Worm (Caenorhabditis elegans): Measurements from ENCODE around the gene T14G8.6.
A peak's percentile ranks its signal among the peaks of the same experiment; 100 is the strongest.

T14G8.6 gene

ce11 chrX:12889837-12890449, 27.3 kb upstream of the T14G8.6 start:
- peak; percentile 25; the same call in 1 of the 2 replicates for TF ChIP-seq ceh-100 (GFP tag; IDR thresholded peaks at IDR 0.05)
- no peak for TF ChIP-seq lin-54 (GFP tag; optimal IDR thresholded peaks at IDR 0.05)
- no peak for TF ChIP-seq B0019.2 (GFP tag; conservative IDR thresholded peaks at IDR 0.05)
- TF ChIP-seq F39B2.1 (GFP tag; IDR thresholded peaks at IDR 0.05): peak; percentile 56; the same call in 1 of the 2 replicates
- peak; percentile 52 for TF ChIP-seq snpc-4 (GFP tag; optimal IDR thresholded peaks at IDR 0.05)
- peak in 3 of 4 experiments; percentile 5 to 67 (median 58) for TF ChIP-seq snpc-4 (tag; optimal IDR thresholded peaks at IDR 0.05)
- 0 out of 2 replicates have a peak, but pooled peaks have one; percentile 29 for TF ChIP-seq ceh-40 (GFP tag; IDR thresholded peaks at IDR 0.05)
- peak; percentile 54 for TF ChIP-seq ztf-3 (GFP tag; optimal IDR thresholded peaks at IDR 0.05)
- peak; percentile 57 for TF ChIP-seq attf-5 (GFP tag; optimal IDR thresholded peaks at IDR 0.05)
- no peak for TF ChIP-seq F57A8.1 (GFP tag; optimal IDR thresholded peaks at IDR 0.05)
- TF ChIP-seq madf-3 (GFP tag; IDR thresholded peaks at IDR 0.05): 0 out of 2 replicates have a peak, but pooled peaks have one; percentile 59
- peak; percentile 58 for TF ChIP-seq ceh-79 (tag; optimal IDR thresholded peaks at IDR 0.05)
- TF ChIP-seq akir-1 (GFP tag; optimal IDR thresholded peaks at IDR 0.05): no peak
- TF ChIP-seq unc-130 (GFP tag; optimal IDR thresholded peaks at IDR 0.05): peak; percentile 15
- peak; percentile 29 to 75 for TF ChIP-seq let-607 (tag; optimal IDR thresholded peaks at IDR 0.05)
- TF ChIP-seq F33H1.4 (GFP tag; IDR thresholded peaks at IDR 0.05): no peak
- peak; percentile 85 for TF ChIP-seq ZK185.1 (tag; optimal IDR thresholded peaks at IDR 0.05; ENCODE audit: poor library complexity, severe bottlenecking)
- TF ChIP-seq egrh-3 (GFP tag; IDR thresholded peaks at IDR 0.05): no peak
- TF ChIP-seq Y53G8AR.9 (GFP tag; conservative IDR thresholded peaks at IDR 0.05): peak; percentile 21; the same call in 1 of the 2 replicates
- no peak for TF ChIP-seq unc-62 (GFP tag; optimal IDR thresholded peaks at IDR 0.05)
- peak; percentile 89; the same call in 1 of the 2 replicates for TF ChIP-seq cebp-2 (GFP tag; IDR thresholded peaks at IDR 0.05)
- peak; percentile 81 for TF ChIP-seq lin-26 (GFP tag; IDR thresholded peaks at IDR 0.05)
- no peak for TF ChIP-seq efl-1 (GFP tag; optimal IDR thresholded peaks at IDR 0.05)
- peak; percentile 55 for TF ChIP-seq F23B12.7 (tag; optimal IDR thresholded peaks at IDR 0.05; ENCODE audit: insufficient read depth)
- peak; percentile 81 for TF ChIP-seq cebp-1 (GFP tag; IDR thresholded peaks at IDR 0.05)
- peak; percentile 96 for TF ChIP-seq cebp-1 (tag; optimal IDR thresholded peaks at IDR 0.05)
- no peak for TF ChIP-seq madf-8 (GFP tag; conservative IDR thresholded peaks at IDR 0.05)
- no peak for TF ChIP-seq pha-4 (tag; optimal IDR thresholded peaks at IDR 0.05)
- no peak for TF ChIP-seq F57C9.4 (tag; optimal IDR thresholded peaks at IDR 0.05)
- TF ChIP-seq T07F8.4 (tag; optimal IDR thresholded peaks at IDR 0.05): peak; percentile 16
- TF ChIP-seq B0336.3 (GFP tag; IDR thresholded peaks at IDR 0.05): no peak
- TF ChIP-seq dpff-1 (tag; optimal IDR thresholded peaks at IDR 0.05): peak; percentile 81
- peak; percentile 64; the same call in 1 of the 2 replicates for TF ChIP-seq nhr-120 (GFP tag; IDR thresholded peaks at IDR 0.05)
- TF ChIP-seq ceh-27 (GFP tag; optimal IDR thresholded peaks at IDR 0.05): no peak
- no peak for TF ChIP-seq nfya-1 (tag; optimal IDR thresholded peaks at IDR 0.05; ENCODE audit: borderline replicate concordance, insufficient read depth)
- TF ChIP-seq C06A6.2 (GFP tag; conservative IDR thresholded peaks at IDR 0.05): peak; percentile 40; the same call in 1 of the 2 replicates
- TF ChIP-seq aptf-2 (GFP tag; conservative IDR thresholded peaks at IDR 0.05): 0 out of 2 replicates have a peak, but pooled peaks have one; percentile 28
- TF ChIP-seq hmg-1.2 (GFP tag; IDR thresholded peaks at IDR 0.05): peak; percentile 76
- TF ChIP-seq hlh-26 (GFP tag; conservative IDR thresholded peaks at IDR 0.05): no peak
- peak; percentile 38 for TF ChIP-seq hrde-1 (tag; optimal IDR thresholded peaks at IDR 0.05; ENCODE audit: borderline replicate concordance)
- TF ChIP-seq hmg-20 (GFP tag; IDR thresholded peaks at IDR 0.05): peak; percentile 38; the same call in 1 of the 2 replicates
- peak; percentile 49 for TF ChIP-seq K11D2.4 (GFP tag; IDR thresholded peaks at IDR 0.05)
- TF ChIP-seq nfya-2 (GFP tag; IDR thresholded peaks at IDR 0.05): no peak
- peak; percentile 82 for TF ChIP-seq lin-40 (tag; optimal IDR thresholded peaks at IDR 0.05)
- TF ChIP-seq K12H6.12 (tag; optimal IDR thresholded peaks at IDR 0.05): peak; percentile 64
- TF ChIP-seq snpc-1.3 (tag; optimal IDR thresholded peaks at IDR 0.05; ENCODE audit: insufficient read depth): peak; percentile 67

Data from whole organism, young adult.